Fruit fly (Drosophila melanogaster): ENCODE data around the gene dpy.

DNA sequence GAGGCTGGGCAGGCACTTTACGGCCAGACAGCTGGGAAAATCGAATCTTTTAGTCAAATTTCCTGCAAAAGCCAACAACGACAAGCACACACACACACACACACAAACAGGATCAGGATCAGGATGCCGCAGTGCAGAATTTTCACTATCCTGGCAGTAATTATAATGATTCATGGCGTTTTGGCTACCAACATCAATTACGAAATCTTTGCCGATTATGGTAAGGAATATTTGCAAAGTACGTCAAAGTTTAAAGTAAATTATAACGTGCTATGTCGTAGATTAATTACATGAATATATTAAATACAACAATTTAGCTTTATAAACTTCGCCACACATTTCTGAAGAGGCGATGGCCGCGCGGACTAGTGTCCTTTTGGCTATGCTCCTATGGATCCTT, 180.5 kb downstream of the dpy start, which contains the start of the genes CG34177 and CG34178:
- TF ChIP-seq CG32006 (GFP tag; optimal IDR thresholded peaks at IDR 0.05) = no peak
- TF ChIP-seq Eip75B (GFP tag; optimal IDR thresholded peaks at IDR 0.05) = no peak
- no peak for TF ChIP-seq CG6792 (GFP tag; optimal IDR thresholded peaks at IDR 0.05)
- TF ChIP-seq Ets96B (tag; optimal IDR thresholded peaks at IDR 0.05) = no peak
- no peak for TF ChIP-seq fd59A (GFP tag; optimal IDR thresholded peaks at IDR 0.05)
- TF ChIP-seq vri (GFP tag; optimal IDR thresholded peaks at IDR 0.05) = no peak
- TF ChIP-seq CG6808 (GFP tag; optimal IDR thresholded peaks at IDR 0.05) = no peak

Measured in whole organism, prepupa.